Worm (Caenorhabditis elegans) whole organism, late embryonic: Measurements from ENCODE around the gene bnc-1.

Experiments
- ceh-18 ChIP-seq: sonication (generic microtip); optimal IDR thresholded peaks from 2 replicates; lab custom pipeline; 2016; ENCODE audit warnings: missing genetic modification characterization, missing compliant biosample characterization
- ceh-34 ChIP-seq: sonication (generic microtip); optimal IDR thresholded peaks from 2 replicates; lab custom pipeline; 2016; ENCODE audit warnings: mild to moderate bottlenecking, missing genetic modification characterization, missing compliant biosample characterization
- hlh-6 ChIP-seq: sonication (generic microtip); optimal IDR thresholded peaks from 2 replicates; lab custom pipeline; 2016; ENCODE audit warnings: missing genotype, missing genetic modification characterization, missing compliant biosample characterization
- nfya-1 ChIP-seq: sonication (generic microtip); optimal IDR thresholded peaks from 2 replicates; lab custom pipeline; 2017; ENCODE audit warnings: missing genetic modification characterization, mild to moderate bottlenecking, missing compliant biosample characterization, antibody characterized with exemption, moderate library complexity
- pat-9 ChIP-seq: fragments of 200-800 bp; sonication (Bioruptor generic); optimal IDR thresholded peaks from 2 replicates; lab custom pipeline; 2018; ENCODE audit warnings: mild to moderate bottlenecking, missing genetic modification characterization, moderate library complexity, missing compliant biosample characterization
- rnt-1 ChIP-seq: sonication (generic microtip); optimal IDR thresholded peaks from 2 replicates; lab custom pipeline; 2016; ENCODE audit warnings: missing genetic modification characterization, missing compliant biosample characterization
- unc-42 ChIP-seq: sonication (generic microtip); optimal IDR thresholded peaks from 2 replicates; lab custom pipeline; 2016; ENCODE audit warnings: missing genotype, missing genetic modification characterization, missing compliant biosample characterization
- unc-55 ChIP-seq: sonication (generic microtip); optimal IDR thresholded peaks from 2 replicates; lab custom pipeline; 2017; ENCODE audit warnings: missing biosample characterization, missing genetic modification reagents, missing genetic modification characterization

The bnc-1 gene

DNA sequence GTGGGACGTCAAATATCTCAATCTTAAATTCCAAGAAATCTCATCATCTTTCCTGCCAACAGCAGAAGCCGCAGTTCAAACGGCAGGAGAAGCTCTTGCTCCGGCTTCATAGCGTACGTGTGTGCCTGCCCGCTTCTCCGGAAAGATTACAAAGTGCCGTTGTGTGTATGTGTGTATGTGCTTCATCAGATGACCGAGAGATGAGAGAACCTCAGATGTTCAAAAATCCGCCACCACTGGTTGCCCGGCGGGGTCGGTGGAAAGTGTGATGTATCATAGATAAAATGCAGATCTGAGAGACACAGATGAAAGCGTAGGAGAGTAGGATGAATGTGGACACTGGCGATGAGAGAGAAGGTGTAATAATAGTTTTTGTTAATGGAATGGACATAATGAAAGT lies 43.4 kb downstream of the bnc-1 start:
- TF ChIP-seq ceh-34 (tag; lab: Kevin White, UChicago), result peak; percentile 6
- peak; percentile 61 for TF ChIP-seq rnt-1 (tag; lab: Kevin White, UChicago)
- TF ChIP-seq unc-55 (GFP tag; lab: Kevin White, UChicago), result peak; percentile 64
- TF ChIP-seq hlh-6 (tag; lab: Kevin White, UChicago), result no peak
- TF ChIP-seq ceh-18 (tag; lab: Kevin White, UChicago), result peak; percentile 31
- TF ChIP-seq nfya-1 (tag; lab: Kevin White, UChicago), result peak; percentile 55
- peak; percentile 7 for TF ChIP-seq pat-9 (tag; lab: Kevin White, UChicago)
- no peak for TF ChIP-seq unc-42 (tag; lab: Kevin White, UChicago)
